Worm (Caenorhabditis elegans) whole organism, L1 larva: ENCODE results near the gene tac-1.

Experiments
- C16A3.4 ChIP-seq: fragments of 150-350 bp; optimal IDR thresholded peaks from 2 replicates; lab custom pipeline; 2014; ENCODE audit warnings: missing biosample characterization, missing genetic modification characterization
- C34B4.2 ChIP-seq: sonication (generic microtip); optimal IDR thresholded peaks from 2 replicates; lab custom pipeline; 2017; ENCODE audit warnings: mild to moderate bottlenecking, missing genetic modification characterization, missing compliant biosample characterization
- Y116A8C.19 ChIP-seq: sonication (generic microtip); optimal IDR thresholded peaks from 2 replicates; lab custom pipeline; 2016; ENCODE audit warnings: missing compliant biosample characterization, missing genetic modification characterization, borderline replicate concordance
- aha-1 ChIP-seq: fragments of 150-350 bp; optimal IDR thresholded peaks from 2 replicates; lab custom pipeline; 2014; ENCODE audit warnings: missing biosample characterization, missing genetic modification characterization
- alr-1 ChIP-seq: fragments of 200-800 bp; sonication (Bioruptor generic); optimal IDR thresholded peaks from 2 replicates; lab custom pipeline; 2018; ENCODE audit warnings: borderline replicate concordance, mild to moderate bottlenecking, missing genetic modification characterization, missing compliant biosample characterization
- aly-2 ChIP-seq: fragments of 150-350 bp; optimal IDR thresholded peaks from 2 replicates; lab custom pipeline; 2014; ENCODE audit warnings: missing biosample characterization, missing genetic modification characterization
- ama-1 ChIP-seq: fragments of 150-350 bp; optimal IDR thresholded peaks from 2 replicates; lab custom pipeline; 2014
- blmp-1 ChIP-seq: fragments of 150-350 bp; optimal IDR thresholded peaks from 2 replicates; lab custom pipeline; 2014; ENCODE audit warnings: missing biosample characterization, missing genetic modification characterization
- ceh-63 ChIP-seq: fragments of 200-800 bp; sonication (Bioruptor generic); optimal IDR thresholded peaks from 2 replicates; lab custom pipeline; 2018; ENCODE audit warnings: mild to moderate bottlenecking, missing genetic modification characterization, missing compliant biosample characterization
- ceh-8 ChIP-seq: fragments of 200-800 bp; sonication (Bioruptor generic); optimal IDR thresholded peaks from 2 replicates; lab custom pipeline; 2018; ENCODE audit warnings: mild to moderate bottlenecking, missing genetic modification characterization, moderate library complexity, missing compliant biosample characterization
- ceh-88 ChIP-seq: fragments of 200-800 bp; sonication (Bioruptor generic); IDR thresholded peaks from 2 replicates; pipeline ENCODE4 v1.3.6; 2022; ENCODE audit warnings: missing genetic modification characterization, missing compliant biosample characterization
- ceh-90 ChIP-seq: sonication (generic microtip); optimal IDR thresholded peaks from 2 replicates; lab custom pipeline; 2016; ENCODE audit warnings: missing genetic modification characterization, missing compliant biosample characterization
- dpl-1 ChIP-seq, 3 experiments: fragments of 150-350 bp in 2 of 3; sonication (generic microtip) in 1 of 3; optimal IDR thresholded peaks; 2 replicates each; lab custom pipeline; 2014 to 2017; ENCODE audit warnings: missing biosample characterization in 3 of 3, missing genetic modification characterization in 3 of 3, missing genetic modification reagents in 3 of 3
- dsc-1 ChIP-seq: sonication (generic microtip); optimal IDR thresholded peaks from 2 replicates; lab custom pipeline; 2016; ENCODE audit warnings: mild to moderate bottlenecking, missing genetic modification characterization, missing compliant biosample characterization
- egl-27 ChIP-seq, 2 experiments: fragments of 150-350 bp in 1 of 2; sonication (generic microtip); optimal IDR thresholded peaks; 3 replicates each; lab custom pipeline; 2017 to 2018; ENCODE audit warnings: missing biosample characterization in 2 of 2, missing genetic modification characterization in 2 of 2, missing genetic modification reagents in 2 of 2
- elt-2 ChIP-seq: sonication (generic microtip); optimal IDR thresholded peaks from 2 replicates; lab custom pipeline; 2016; ENCODE audit warnings: missing genetic modification characterization, mild to moderate bottlenecking, inconsistent platforms, missing compliant biosample characterization, missing genetic modification reagents
- elt-3 ChIP-seq, 6 experiments: fragments of 150-350 bp in 1 of 6; sonication (generic microtip); optimal IDR thresholded peaks; 2 replicates each; lab custom pipeline; 2017 to 2018; ENCODE audit warnings: missing biosample characterization in 6 of 6, missing genetic modification characterization in 6 of 6, inconsistent platforms in 1 of 6
- fkh-10 ChIP-seq: sonication (generic microtip); optimal IDR thresholded peaks from 2 replicates; lab custom pipeline; 2017; ENCODE audit warnings: missing biosample characterization, missing genetic modification reagents, missing genetic modification characterization
- fkh-4 ChIP-seq: sonication (generic microtip); optimal IDR thresholded peaks from 2 replicates; lab custom pipeline; 2016; ENCODE audit warnings: missing compliant biosample characterization, missing genetic modification characterization, borderline replicate concordance
- fkh-8 ChIP-seq: sonication (generic microtip); optimal IDR thresholded peaks from 2 replicates; lab custom pipeline; 2016; ENCODE audit warnings: mild to moderate bottlenecking, missing genetic modification characterization, missing compliant biosample characterization
- grh-1 ChIP-seq: fragments of 200-800 bp; sonication (Bioruptor generic); IDR thresholded peaks from 2 replicates; pipeline ENCODE4 v1.3.6; 2022; ENCODE audit warnings: missing genetic modification reagents, missing genetic modification characterization, missing compliant biosample characterization
- hlh-4 ChIP-seq: sonication (generic microtip); optimal IDR thresholded peaks from 2 replicates; lab custom pipeline; 2016; ENCODE audit warnings: mild to moderate bottlenecking, missing genetic modification characterization, missing compliant biosample characterization
- isw-1 ChIP-seq: fragments of 200-800 bp; sonication (Bioruptor generic); IDR thresholded peaks from 2 replicates; pipeline ENCODE4 v1.3.6; 2022; ENCODE audit warnings: missing genetic modification characterization, missing compliant biosample characterization
- lin-14 ChIP-seq: fragments of 200-800 bp; sonication (Bioruptor generic); optimal IDR thresholded peaks from 2 replicates; lab custom pipeline; 2018; ENCODE audit warnings: mild to moderate bottlenecking, missing genetic modification characterization, moderate library complexity, missing compliant biosample characterization
- lin-35 ChIP-seq, 2 experiments: fragments of 150-350 bp; optimal IDR thresholded peaks; 2 replicates each; lab custom pipeline; 2014; ENCODE audit warnings: missing biosample characterization in 2 of 2, missing genetic modification characterization in 2 of 2, missing genetic modification reagents in 2 of 2
- lin-39 ChIP-seq: fragments of 150-350 bp; optimal IDR thresholded peaks from 2 replicates; lab custom pipeline; 2014; ENCODE audit warnings: missing biosample characterization, missing genetic modification reagents, missing genetic modification characterization
- lir-3 ChIP-seq: sonication (generic microtip); optimal IDR thresholded peaks from 2 replicates; lab custom pipeline; 2016; ENCODE audit warnings: mild to moderate bottlenecking, missing genetic modification characterization, moderate library complexity, missing compliant biosample characterization; ENCODE audit not compliant: poor library complexity
- lsy-2 ChIP-seq, 2 experiments: fragments of 150-350 bp; optimal IDR thresholded peaks; 2 replicates each; lab custom pipeline; 2014; ENCODE audit warnings: missing biosample characterization in 2 of 2, missing genetic modification characterization in 2 of 2
- mab-9 ChIP-seq: fragments of 200-800 bp; sonication (Bioruptor generic); IDR thresholded peaks from 2 replicates; pipeline ENCODE4 v1.3.6; 2022; ENCODE audit warnings: missing genetic modification reagents, missing genetic modification characterization, missing compliant biosample characterization
- mdl-1 ChIP-seq, 2 experiments: fragments of 150-350 bp; optimal IDR thresholded peaks; 2 replicates each; lab custom pipeline; 2014 to 2017; ENCODE audit warnings: missing biosample characterization in 2 of 2, missing genetic modification characterization in 2 of 2, inconsistent platforms in 1 of 2
- mef-2 ChIP-seq: fragments of 150-350 bp; optimal IDR thresholded peaks from 2 replicates; lab custom pipeline; 2014; ENCODE audit warnings: missing biosample characterization, missing genetic modification characterization
- nhr-12 ChIP-seq: sonication (generic microtip); optimal IDR thresholded peaks from 2 replicates; lab custom pipeline; 2017; ENCODE audit warnings: missing biosample characterization, missing genetic modification characterization
- nhr-19 ChIP-seq: fragments of 200-800 bp; sonication (Bioruptor generic); conservative IDR thresholded peaks from 2 replicates; pipeline ENCODE4 v1.3.6; 2022; ENCODE audit warnings: missing genetic modification characterization, missing compliant biosample characterization
- nhr-237 ChIP-seq: fragments of 150-350 bp; optimal IDR thresholded peaks from 2 replicates; lab custom pipeline; 2014; ENCODE audit warnings: missing biosample characterization, missing genetic modification characterization
- nhr-28 ChIP-seq: fragments of 150-350 bp; optimal IDR thresholded peaks from 2 replicates; lab custom pipeline; 2014; ENCODE audit warnings: missing biosample characterization, missing genetic modification characterization
- nhr-71 ChIP-seq: sonication (generic microtip); optimal IDR thresholded peaks from 2 replicates; lab custom pipeline; 2016; ENCODE audit warnings: mild to moderate bottlenecking, missing genetic modification characterization, moderate library complexity, missing compliant biosample characterization
- nhr-76 ChIP-seq: sonication (generic microtip); optimal IDR thresholded peaks from 2 replicates; lab custom pipeline; 2017; ENCODE audit warnings: missing biosample characterization, missing genetic modification characterization
- nhr-84 ChIP-seq: sonication (generic microtip); optimal IDR thresholded peaks from 2 replicates; lab custom pipeline; 2017; ENCODE audit warnings: missing biosample characterization, missing genetic modification characterization
- nhr-90 ChIP-seq: sonication (generic microtip); optimal IDR thresholded peaks from 2 replicates; lab custom pipeline; 2016; ENCODE audit warnings: mild to moderate bottlenecking, missing genetic modification characterization, missing compliant biosample characterization; ENCODE audit not compliant: poor library complexity
- pqm-1 ChIP-seq: sonication (generic microtip); optimal IDR thresholded peaks from 3 replicates; lab custom pipeline; 2017; ENCODE audit warnings: missing biosample characterization, missing genetic modification characterization
- snpc-4 ChIP-seq: fragments of 150-350 bp; optimal IDR thresholded peaks from 2 replicates; lab custom pipeline; 2014; ENCODE audit warnings: missing biosample characterization, missing genetic modification characterization
- snu-23 ChIP-seq: sonication (generic microtip); optimal IDR thresholded peaks from 2 replicates; lab custom pipeline; 2016; ENCODE audit warnings: missing genetic modification characterization, missing compliant biosample characterization
- sox-4 ChIP-seq: sonication (generic microtip); optimal IDR thresholded peaks from 2 replicates; lab custom pipeline; 2016; ENCODE audit warnings: missing genetic modification characterization, missing compliant biosample characterization
- sup-37 ChIP-seq: fragments of 200-800 bp; sonication (Bioruptor generic); optimal IDR thresholded peaks from 2 replicates; lab custom pipeline; 2018; ENCODE audit warnings: mild to moderate bottlenecking, missing genetic modification characterization, missing compliant biosample characterization
- unc-130 ChIP-seq: fragments of 150-350 bp; optimal IDR thresholded peaks from 2 replicates; lab custom pipeline; 2017; ENCODE audit warnings: missing biosample characterization, missing genetic modification characterization, inconsistent platforms
- unc-62 ChIP-seq: fragments of 150-350 bp; optimal IDR thresholded peaks from 2 replicates; lab custom pipeline; 2014; ENCODE audit warnings: missing biosample characterization, missing genetic modification reagents, missing genetic modification characterization
- unc-86 ChIP-seq: sonication (generic microtip); optimal IDR thresholded peaks from 2 replicates; lab custom pipeline; 2016; ENCODE audit warnings: missing genetic modification characterization, missing compliant biosample characterization
- xbp-1 ChIP-seq: sonication (generic microtip); optimal IDR thresholded peaks from 2 replicates; lab custom pipeline; 2016; ENCODE audit warnings: missing genetic modification characterization, missing compliant biosample characterization
- zag-1 ChIP-seq: fragments of 150-350 bp; optimal IDR thresholded peaks from 2 replicates; lab custom pipeline; 2014; ENCODE audit warnings: missing biosample characterization, missing genetic modification characterization
- ztf-11 ChIP-seq, 2 experiments: sonication (generic microtip); optimal IDR thresholded peaks; 2 replicates each; lab custom pipeline; 2016 to 2017; ENCODE audit warnings: missing genetic modification characterization in 2 of 2, missing biosample characterization in 1 of 2, missing compliant biosample characterization in 1 of 2
- ztf-4 ChIP-seq: fragments of 150-350 bp; optimal IDR thresholded peaks from 2 replicates; lab custom pipeline; 2014; ENCODE audit warnings: missing biosample characterization, missing genetic modification characterization

tac-1 gene

ce11 chrII:14794935-14795454 is 41.3 kb upstream of the tac-1 start, which contains the start of gene eif-3.B (continued):
- no peak for TF ChIP-seq unc-62 (GFP tag; lab: Kevin White, UChicago)
- TF ChIP-seq ceh-63: peak; percentile 70
- peak in 1 of 2 experiments; percentile 97 for TF ChIP-seq ztf-11 (tag; optimal IDR thresholded peaks at IDR 0.05; lab: Kevin White, UChicago)
- TF ChIP-seq lsy-2 (tag; optimal IDR thresholded peaks at IDR 0.05; lab: Kevin White, UChicago): peak; percentile 95 to 96
- peak; percentile 90 for TF ChIP-seq ceh-88 (GFP tag; lab: Robert Waterston, UW)
- peak; percentile 99 for TF ChIP-seq fkh-4 (tag; lab: Kevin White, UChicago)
- TF ChIP-seq sox-4: peak; percentile 97
- TF ChIP-seq dpl-1 (GFP tag; optimal IDR thresholded peaks at IDR 0.05; lab: Kevin White, UChicago): peak; percentile 97 to 98 (median 97)
- TF ChIP-seq pqm-1 (tag; lab: Kevin White, UChicago): no peak
- TF ChIP-seq fkh-10 (GFP tag; lab: Kevin White, UChicago): peak; percentile 43
- peak; percentile 26 for TF ChIP-seq nhr-28 (tag; lab: Kevin White, UChicago)
- TF ChIP-seq lir-3 (tag; lab: Kevin White, UChicago): peak; percentile 98
- peak; percentile 96 for TF ChIP-seq isw-1 (GFP tag; lab: Robert Waterston, UW)
- peak; percentile 84 for TF ChIP-seq blmp-1 (tag; lab: Kevin White, UChicago)
- peak; percentile 95 for TF ChIP-seq snpc-4 (tag; lab: Kevin White, UChicago)
- peak in 4 of 6 experiments; percentile 12 to 90 (median 68) for TF ChIP-seq elt-3 (tag; optimal IDR thresholded peaks at IDR 0.05; lab: Kevin White, UChicago)
- TF ChIP-seq snu-23: peak; percentile 98
- peak; percentile 89 for TF ChIP-seq elt-2 (tag; lab: Kevin White, UChicago)
- peak; percentile 15 for TF ChIP-seq mef-2 (tag; lab: Kevin White, UChicago)
- no peak for TF ChIP-seq nhr-76 (tag; lab: Kevin White, UChicago)
- TF ChIP-seq C34B4.2 (tag; lab: Kevin White, UChicago): peak; percentile 1
- peak; percentile 93 for TF ChIP-seq lin-14 (GFP tag; lab: Kevin White, UChicago)
- TF ChIP-seq nhr-12 (tag; lab: Kevin White, UChicago): peak; percentile 16
- TF ChIP-seq nhr-84 (tag; lab: Kevin White, UChicago): no peak
- peak; percentile 98 for TF ChIP-seq lin-35 (GFP tag; optimal IDR thresholded peaks at IDR 0.05; lab: Kevin White, UChicago)
- TF ChIP-seq hlh-4 (tag; lab: Kevin White, UChicago): no peak
- peak; percentile 88 for TF ChIP-seq sup-37 (GFP tag; lab: Kevin White, UChicago)
- peak; percentile 86 for TF ChIP-seq ztf-4 (tag; lab: Kevin White, UChicago)
- TF ChIP-seq xbp-1 (tag; lab: Kevin White, UChicago): peak; percentile 95
- TF ChIP-seq aha-1: peak; percentile 51
- peak; percentile 74; the same call in 1 of the 2 replicates for TF ChIP-seq mab-9 (GFP tag; lab: Robert Waterston, UW)
- peak; percentile 99 for TF ChIP-seq unc-86 (tag; lab: Kevin White, UChicago)
- peak; percentile 99 for TF ChIP-seq nhr-90
- no peak for TF ChIP-seq ama-1 (lab: Kevin White, UChicago)
- no peak for TF ChIP-seq alr-1 (tag; lab: Kevin White, UChicago)
- peak; percentile 96 for TF ChIP-seq C16A3.4 (tag; lab: Kevin White, UChicago)
- TF ChIP-seq nhr-71 (tag; lab: Kevin White, UChicago): peak; percentile 98
- peak; percentile 92 for TF ChIP-seq lin-39 (tag; lab: Kevin White, UChicago)
- peak in 1 of 2 experiments; percentile 80 for TF ChIP-seq mdl-1 (tag; optimal IDR thresholded peaks at IDR 0.05; lab: Kevin White, UChicago)

ce11 chrII:14792470-14792869 is 38.8 kb upstream of the tac-1 start:
- no peak for TF ChIP-seq aly-2
- no peak for TF ChIP-seq fkh-4 (tag; lab: Kevin White, UChicago)
- no peak for TF ChIP-seq egl-27 (tag; optimal IDR thresholded peaks at IDR 0.05; lab: Kevin White, UChicago)
- no peak for TF ChIP-seq nhr-28 (tag; lab: Kevin White, UChicago)
- TF ChIP-seq nhr-19: no peak
- TF ChIP-seq lin-35 (GFP tag; optimal IDR thresholded peaks at IDR 0.05; lab: Kevin White, UChicago): no peak
- TF ChIP-seq unc-130 (tag; lab: Kevin White, UChicago): no peak
- TF ChIP-seq mdl-1 (tag; optimal IDR thresholded peaks at IDR 0.05; lab: Kevin White, UChicago): no peak
- TF ChIP-seq nhr-237 (tag; lab: Kevin White, UChicago): no peak
- no peak for TF ChIP-seq Y116A8C.19 (tag; lab: Kevin White, UChicago)
- TF ChIP-seq ztf-4 (tag; lab: Kevin White, UChicago): no peak
- no peak for TF ChIP-seq grh-1 (GFP tag; lab: Robert Waterston, UW)
- TF ChIP-seq fkh-8 (tag; lab: Kevin White, UChicago): no peak
- TF ChIP-seq ceh-8 (GFP tag; lab: Kevin White, UChicago): no peak
- TF ChIP-seq ceh-90 (tag; lab: Kevin White, UChicago): no peak
- TF ChIP-seq zag-1 (tag; lab: Kevin White, UChicago): no peak
- no peak for TF ChIP-seq dsc-1 (tag; lab: Kevin White, UChicago)
- TF ChIP-seq aha-1: no peak
